Fruit fly (Drosophila melanogaster): Measurements from ENCODE around the gene CG11596.
A peak's percentile ranks its signal among the peaks of the same experiment; 100 is the strongest.

CG11596 gene

dm6 chrX:1922765-1923501 is 4.5 kb upstream of the CG11596 start, which contains the start of the genes eIF2Bepsilon and Ocrl:
Gene eIF2Bepsilon (minus strand): TSS chrX:1922874.
Gene Ocrl (plus strand): TSS chrX:1922981.
- TF ChIP-seq noc (tag; optimal IDR thresholded peaks at IDR 0.05): no peak

DNA sequence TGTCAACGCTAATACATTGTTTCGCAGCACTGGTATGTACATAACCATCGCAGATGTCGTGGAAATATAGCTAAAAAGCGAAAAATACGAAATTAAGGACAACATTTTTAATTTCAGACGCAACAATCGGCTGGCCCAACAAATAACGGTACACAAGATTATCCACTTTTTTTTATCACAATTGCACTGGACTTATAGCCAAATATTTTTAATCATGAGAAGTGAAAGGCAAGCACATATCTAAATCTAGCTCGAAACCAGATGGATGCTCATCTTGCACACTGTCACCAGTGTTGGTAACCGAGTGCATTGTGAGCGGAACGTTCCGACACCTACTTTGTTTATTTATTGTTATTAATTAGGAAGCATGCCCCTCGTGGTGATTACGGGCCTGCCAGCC is 12.5 kb downstream of the CG11596 start, which contains the start of the genes CG3857 and CG3587:
Gene CG3857, minus strand, starts transcription at position 21 of the 400 bp plus-strand sequence.
Gene CG3587, plus strand, starts transcription at position 288 of the 400 bp plus-strand sequence.
- peak; percentile 79 for TF ChIP-seq noc (tag; optimal IDR thresholded peaks at IDR 0.05)

DNA sequence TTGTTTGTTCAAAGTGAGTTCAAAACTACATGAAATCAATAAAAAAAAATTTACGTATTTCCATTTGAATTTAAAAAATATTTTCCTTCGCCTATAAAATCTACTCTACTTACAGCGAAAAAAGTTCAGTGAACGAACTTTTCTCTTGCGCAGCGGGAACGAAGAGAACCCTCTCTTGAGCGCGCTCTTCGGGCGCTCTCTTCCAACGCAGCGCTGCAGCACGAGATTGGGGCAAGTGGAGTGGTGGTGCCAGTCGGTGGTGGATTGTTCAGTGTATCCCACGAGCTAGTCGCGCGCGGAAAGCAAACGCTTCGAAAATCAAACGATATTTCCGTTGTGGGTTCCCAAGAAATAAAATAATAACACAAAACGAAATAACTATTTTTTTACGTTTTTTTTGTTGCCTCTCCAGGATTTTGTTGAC is 14.2 kb downstream of the CG11596 start, which contains the start of gene Hr4:
Gene Hr4, plus strand, starts transcription at position 272 of the 424 bp plus-strand sequence.
- no peak for TF ChIP-seq noc (tag; optimal IDR thresholded peaks at IDR 0.05)

DNA sequence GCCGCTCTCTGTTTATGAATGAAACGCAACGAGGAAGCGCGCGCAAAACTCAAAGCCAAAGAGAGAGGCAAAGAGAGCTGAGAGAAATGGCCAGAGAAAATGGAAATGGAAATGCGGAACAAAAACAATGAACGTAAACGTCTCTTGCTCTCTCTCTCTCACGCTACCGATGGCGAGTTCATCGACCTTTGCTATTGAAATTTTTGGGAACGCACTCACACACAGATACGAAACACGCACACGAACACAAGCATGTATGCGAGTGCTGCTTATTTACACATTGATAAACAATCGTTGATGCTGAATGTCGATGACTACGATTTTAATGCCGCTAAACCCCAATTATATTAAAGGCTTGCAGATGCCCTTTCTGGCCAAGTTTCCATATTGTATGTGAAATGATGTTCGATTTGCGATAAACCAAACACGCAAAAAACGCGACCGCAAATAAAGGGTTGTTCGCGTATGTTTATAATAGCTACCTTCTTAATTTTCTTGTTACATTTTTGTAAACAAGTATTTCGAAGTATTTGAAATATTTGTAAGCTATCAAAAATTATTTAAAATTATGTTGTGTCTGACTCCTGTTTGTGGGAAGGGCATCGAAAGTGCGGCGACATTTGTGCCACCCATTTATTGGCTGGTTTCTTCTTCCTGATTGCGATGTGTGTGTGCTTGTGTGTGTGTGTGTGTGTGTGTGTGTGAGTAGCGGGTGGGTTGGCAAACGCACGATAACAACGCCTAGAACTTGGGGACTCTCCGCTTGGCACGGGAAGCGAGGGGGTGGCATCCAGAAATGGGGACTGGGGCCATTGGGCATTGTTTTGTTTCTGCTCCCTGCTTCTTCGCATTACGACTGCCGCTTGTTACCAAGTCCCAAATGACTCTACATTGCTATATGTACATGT is 16.1 kb downstream of the CG11596 start:
- TF ChIP-seq noc (tag; optimal IDR thresholded peaks at IDR 0.05): peak; percentile 91

DNA sequence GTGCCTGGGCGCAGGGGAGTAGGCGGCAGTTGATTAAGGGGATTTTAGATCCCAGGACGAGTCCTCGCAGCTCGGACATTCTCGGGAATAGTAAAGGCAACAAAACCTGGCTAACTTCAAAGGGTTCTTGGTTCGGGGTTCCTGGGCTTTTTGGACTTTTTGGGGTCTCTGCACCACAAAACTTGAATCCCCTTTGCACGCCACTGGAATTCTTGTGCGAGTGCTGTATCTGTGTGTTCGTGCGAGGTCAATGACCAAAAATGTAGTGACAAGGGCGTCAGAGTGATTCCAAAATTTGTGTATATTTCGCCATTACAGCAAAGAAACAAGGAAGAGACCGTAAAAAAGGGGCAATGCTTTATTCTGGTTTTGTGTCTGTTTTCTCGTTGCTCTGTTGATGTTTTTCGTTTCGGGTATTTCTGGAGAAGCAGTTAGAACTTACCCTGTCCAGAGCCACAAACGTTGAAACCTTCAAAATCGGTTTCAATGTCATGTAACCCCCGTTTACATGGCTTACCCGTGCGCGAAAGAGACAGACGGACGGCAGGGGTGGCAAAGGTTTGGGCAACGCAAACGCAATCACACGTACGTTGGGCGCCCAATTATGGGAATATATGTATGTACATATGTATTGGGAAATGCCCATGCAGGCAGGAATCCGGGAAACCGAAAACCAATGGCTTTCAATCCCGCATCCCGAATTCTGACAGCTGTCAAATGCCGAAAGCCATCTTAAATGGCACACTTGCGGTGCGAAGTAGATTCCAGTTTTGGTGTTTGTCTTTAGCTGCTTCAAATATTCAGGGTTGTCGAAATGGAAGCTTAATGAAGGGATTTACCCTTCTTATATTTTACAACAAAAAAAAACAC is 17.0 kb downstream of the CG11596 start:
- no peak for TF ChIP-seq noc (tag; optimal IDR thresholded peaks at IDR 0.05)

DNA sequence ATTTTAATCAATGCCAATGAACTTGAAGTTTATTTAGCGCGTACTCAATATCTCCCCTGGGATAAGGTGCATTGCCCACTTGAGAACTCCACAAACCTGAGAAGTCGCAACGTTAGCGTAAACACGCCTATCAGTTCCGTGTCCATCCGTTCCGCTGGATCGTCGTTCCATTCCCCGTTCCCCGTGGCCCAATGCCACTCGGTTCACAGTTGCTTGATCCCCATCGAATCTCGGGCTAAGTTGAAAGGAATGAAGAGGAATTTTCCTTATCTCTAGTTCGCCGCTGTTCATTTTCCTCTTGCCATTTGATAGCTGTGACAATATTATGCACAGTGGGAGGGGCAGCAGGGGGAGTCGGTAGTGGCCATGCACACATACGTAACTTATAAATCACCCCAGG is 17.8 kb downstream of the CG11596 start:
- TF ChIP-seq noc (tag; optimal IDR thresholded peaks at IDR 0.05): no peak

DNA sequence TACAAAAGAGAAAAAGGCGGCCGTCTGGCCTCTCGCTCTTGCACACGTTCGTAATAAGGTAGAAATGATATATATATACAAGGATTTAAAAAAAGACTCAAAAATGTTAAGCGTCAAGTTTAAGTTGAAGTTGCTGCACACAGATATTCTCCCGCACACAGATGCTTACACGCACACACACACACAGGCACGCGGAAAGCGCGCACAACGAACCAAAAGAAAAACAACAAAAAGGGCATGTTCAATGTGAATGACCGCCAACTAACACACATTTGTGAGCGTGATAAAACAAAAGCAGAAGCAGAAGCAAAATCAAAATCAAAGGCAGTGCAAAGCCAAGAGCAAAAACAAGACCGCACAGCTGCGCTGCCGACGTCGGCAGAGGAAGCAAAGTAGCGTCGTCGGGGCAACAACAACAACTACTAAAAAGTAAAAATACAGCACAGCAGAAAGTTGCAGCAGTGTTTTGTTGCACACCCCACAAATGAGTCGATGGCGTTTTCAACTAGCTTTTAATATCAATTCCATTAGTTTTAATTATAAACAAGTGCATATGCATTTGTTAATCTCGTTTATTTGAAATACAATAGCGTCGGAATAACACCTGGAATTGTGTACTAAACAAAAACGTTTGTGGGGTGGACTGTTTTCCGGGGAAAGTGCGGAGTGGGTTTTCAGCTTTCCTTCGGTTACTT is 19.8 kb downstream of the CG11596 start:
- peak; percentile 89 for TF ChIP-seq noc (tag; optimal IDR thresholded peaks at IDR 0.05)

DNA sequence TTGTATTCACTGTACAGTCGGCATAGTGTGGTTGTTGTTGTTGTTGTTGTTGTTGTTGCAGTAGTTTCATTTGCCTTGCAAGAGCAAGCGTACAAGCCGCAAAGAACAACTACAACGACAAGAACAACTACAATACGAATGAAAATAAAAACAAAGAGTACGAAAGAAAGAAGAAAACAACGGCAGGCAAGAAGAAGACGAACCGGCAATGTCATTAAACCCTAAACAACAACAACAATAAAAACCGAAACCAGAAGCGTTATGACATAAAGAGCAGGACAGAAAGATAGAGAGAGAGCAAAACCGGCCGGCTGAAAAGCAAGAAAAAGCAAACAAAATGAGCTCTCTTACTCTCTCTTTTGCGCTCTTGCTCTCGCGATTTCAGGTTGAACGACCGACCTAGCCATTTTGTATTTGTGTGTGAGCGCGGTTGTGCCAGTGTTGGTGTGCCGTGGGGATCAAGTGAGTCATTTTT is 20.5 kb downstream of the CG11596 start:
- no peak for TF ChIP-seq noc (tag; optimal IDR thresholded peaks at IDR 0.05)

DNA sequence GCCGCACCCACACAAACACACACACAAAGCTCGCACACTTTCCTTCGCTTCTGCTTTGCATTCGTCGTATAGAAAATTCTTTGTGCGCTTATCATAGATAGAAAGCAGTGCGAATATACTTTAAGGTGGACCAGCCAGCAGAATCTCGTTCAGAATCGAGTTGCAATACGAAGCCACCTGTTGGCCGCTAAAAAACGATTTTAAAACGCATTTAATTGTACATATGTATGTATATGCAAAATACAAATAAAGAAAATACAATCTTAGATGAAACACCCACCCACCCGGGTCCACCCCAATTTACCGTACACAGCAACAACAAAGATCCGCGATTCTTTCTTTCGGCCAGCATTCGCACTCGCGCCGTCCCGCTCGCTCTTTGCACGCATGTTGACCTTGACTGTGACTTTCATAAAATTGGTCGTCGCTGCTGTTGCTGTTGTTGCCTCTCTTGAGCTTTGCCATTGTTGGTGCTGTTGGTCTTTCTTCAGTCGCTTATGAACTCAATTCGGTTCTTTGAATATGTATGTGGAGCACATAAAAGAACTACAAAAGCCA is 21.1 kb downstream of the CG11596 start:
- TF ChIP-seq noc (tag; optimal IDR thresholded peaks at IDR 0.05): peak; percentile 98

DNA sequence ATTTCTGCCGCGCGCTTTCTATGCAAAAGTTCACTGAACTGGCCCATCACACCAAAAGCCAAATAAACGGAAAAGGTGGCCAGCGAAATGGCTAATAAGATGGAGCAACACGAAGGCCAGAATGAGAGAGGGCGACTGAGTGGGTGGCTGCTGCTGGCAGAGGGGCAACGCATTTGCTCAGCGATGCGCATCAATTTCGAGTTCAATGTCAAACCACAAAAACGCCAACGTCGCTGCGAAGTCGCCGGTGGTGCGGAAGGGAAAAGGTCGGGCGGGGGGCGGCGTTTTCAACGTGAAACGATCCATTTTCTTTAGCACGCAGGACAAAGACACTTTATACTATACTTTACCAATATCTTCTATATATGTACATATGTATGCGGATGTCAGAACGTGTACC is 22.1 kb downstream of the CG11596 start:
- no peak for TF ChIP-seq noc (tag; optimal IDR thresholded peaks at IDR 0.05)

DNA sequence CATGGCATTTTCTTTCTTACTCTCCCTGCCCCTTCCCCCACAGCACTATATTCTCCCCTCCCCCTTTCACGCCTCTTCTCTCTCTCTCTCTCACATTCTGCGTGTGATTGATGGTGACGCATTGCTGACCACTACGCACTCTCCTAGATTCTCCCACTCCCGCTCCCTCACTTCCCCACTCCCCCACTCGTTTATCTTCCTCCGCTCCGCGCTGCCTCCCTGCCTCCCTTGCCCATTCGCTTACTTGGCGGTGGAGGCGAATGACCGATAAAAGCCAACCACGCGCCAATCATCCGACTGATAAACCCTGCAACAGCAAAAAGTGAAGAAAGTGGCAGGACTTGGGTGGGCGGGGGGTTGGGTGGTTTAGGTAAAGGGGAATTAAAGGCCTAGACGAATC is 22.8 kb downstream of the CG11596 start:
- peak; percentile 35 for TF ChIP-seq noc (tag; optimal IDR thresholded peaks at IDR 0.05)

DNA sequence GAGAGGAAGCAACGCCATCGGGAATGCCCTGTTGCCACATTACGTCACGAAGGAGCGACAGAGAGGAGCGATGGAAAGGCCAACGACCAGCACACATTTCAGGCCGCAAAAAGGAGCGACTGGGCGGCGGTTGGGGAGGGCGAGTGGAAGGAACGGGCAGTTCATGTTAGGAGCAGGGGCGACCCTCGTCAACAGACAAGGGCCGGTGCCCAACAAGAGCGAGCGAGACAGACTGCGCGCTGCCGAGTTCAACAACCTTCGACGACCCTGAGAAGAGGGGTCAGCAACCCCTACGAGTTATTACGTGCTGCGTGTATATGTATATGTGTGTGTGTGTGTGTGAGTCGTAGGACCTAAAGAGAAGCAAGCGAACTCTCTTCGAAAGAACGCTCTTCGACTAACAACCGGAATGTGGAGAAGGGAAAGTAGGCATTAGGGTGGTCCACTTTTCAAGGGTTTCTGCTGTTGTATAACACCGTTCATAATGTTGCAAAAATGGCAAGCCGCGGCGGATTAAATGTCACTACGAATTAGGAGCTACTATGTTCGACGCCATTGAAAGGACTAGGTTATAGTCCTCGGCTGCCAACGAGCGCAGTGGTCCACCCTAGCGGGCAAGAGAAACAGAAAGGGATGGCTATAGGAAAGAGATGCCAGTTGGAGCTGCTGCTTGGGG is 24.0 kb downstream of the CG11596 start:
- peak; percentile 90 for TF ChIP-seq noc (tag; optimal IDR thresholded peaks at IDR 0.05)

DNA sequence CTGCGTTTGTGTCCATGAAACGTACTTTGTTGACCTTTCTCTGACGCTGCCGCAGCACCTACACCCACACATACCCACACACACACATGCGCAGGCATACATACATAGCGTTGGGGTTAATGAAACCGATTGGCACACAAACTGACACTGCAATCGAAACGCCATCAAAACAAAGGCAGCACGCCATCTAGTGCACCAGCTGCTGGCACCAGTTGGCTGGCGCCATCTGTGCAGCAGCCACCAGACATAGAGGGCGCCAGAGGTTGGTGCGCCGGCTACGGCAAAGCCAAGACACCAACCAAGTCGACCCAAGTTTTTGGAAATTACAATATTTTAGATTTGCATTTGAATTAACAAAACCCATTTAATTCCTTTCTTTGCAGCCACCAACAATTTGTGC is 25.4 kb downstream of the CG11596 start:
- TF ChIP-seq noc (tag; optimal IDR thresholded peaks at IDR 0.05): no peak

dm6 chrX:1963192-1963590 is 35.7 kb downstream of the CG11596 start:
- TF ChIP-seq noc (tag; optimal IDR thresholded peaks at IDR 0.05): no peak
